Fruit fly (Drosophila melanogaster) whole organism, embryonic: Measurements from ENCODE around the gene CG32452.

Source experiments
- CG7372 ChIP-seq: fragments of 200-800 bp; sonication (Bioruptor generic); IDR thresholded peaks from 2 replicates; pipeline ENCODE4 v1.3.6; 2022; ENCODE audit warnings: missing biosample characterization, missing genetic modification characterization
- Optix ChIP-seq: fragments of 200-800 bp; sonication (Bioruptor generic); IDR thresholded peaks from 3 replicates; pipeline ENCODE4 v1.3.6; 2022; ENCODE audit warnings: missing biosample characterization, missing genetic modification characterization
- ab ChIP-seq: fragments of 200-800 bp; sonication (Bioruptor generic); optimal IDR thresholded peaks from 2 replicates; lab custom pipeline; 2016; ENCODE audit warnings: missing biosample characterization, missing genetic modification characterization
- crc ChIP-seq: fragments of 200-800 bp; sonication (Bioruptor generic); optimal IDR thresholded peaks from 2 replicates; lab custom pipeline; 2016; ENCODE audit warnings: missing biosample characterization, missing genetic modification characterization
- ewg ChIP-seq: fragments of 200-800 bp; sonication (Bioruptor generic); optimal IDR thresholded peaks from 3 replicates; lab custom pipeline; 2017; ENCODE audit warnings: mild to moderate bottlenecking, missing biosample characterization, missing genetic modification reagents, missing genetic modification characterization
- h ChIP-seq: fragments of >200 bp; optimal IDR thresholded peaks from 2 replicates; lab custom pipeline; 2017
- stwl ChIP-seq: fragments of 200-800 bp; sonication (Bioruptor generic); optimal IDR thresholded peaks from 3 replicates; lab custom pipeline; 2018; ENCODE audit warnings: missing biosample characterization, mild to moderate bottlenecking, missing genetic modification characterization, moderate library complexity
- unpg ChIP-seq: fragments of 200-800 bp; sonication (Bioruptor generic); optimal IDR thresholded peaks from 3 replicates; lab custom pipeline; 2018; ENCODE audit warnings: missing biosample characterization, mild to moderate bottlenecking, missing genetic modification characterization, moderate library complexity

dm6 chr3L:22670174-22670573 lies 47.4 kb upstream of the CG32452 start:
- TF ChIP-seq unpg (GFP tag; lab: Kevin White, UChicago): no peak
- no peak for TF ChIP-seq ab
- no peak for TF ChIP-seq crc (GFP tag; lab: Kevin White, UChicago)
- TF ChIP-seq ewg (GFP tag; lab: Kevin White, UChicago): no peak
- no peak for TF ChIP-seq Optix
- TF ChIP-seq h: no peak
- TF ChIP-seq stwl (tag; lab: Kevin White, UChicago): no peak
- no peak for TF ChIP-seq CG7372 (GFP tag; lab: Robert Waterston, UW)
